Fruit fly (Drosophila melanogaster) whole organism, embryonic: ENCODE data around the gene mEFG1.

Experiments used
- Blimp-1 ChIP-seq: fragments of 200-800 bp; sonication (Bioruptor generic); optimal IDR thresholded peaks from 3 replicates; lab custom pipeline; 2018; ENCODE audit warnings: missing biosample characterization, missing genetic modification characterization, mild to moderate bottlenecking, moderate library complexity, missing genetic modification reagents
- CG10267 ChIP-seq: fragments of 200-800 bp; sonication (Bioruptor generic); optimal IDR thresholded peaks from 2 replicates; lab custom pipeline; 2018; ENCODE audit warnings: missing biosample characterization, mild to moderate bottlenecking, missing genetic modification characterization, moderate library complexity
- CG10321 ChIP-seq: fragments of 200-800 bp; sonication (Bioruptor generic); IDR thresholded peaks from 2 replicates; pipeline ENCODE4 v1.3.6; 2022; ENCODE audit warnings: missing biosample characterization, missing genetic modification characterization
- CG11456 ChIP-seq: fragments of 200-800 bp; sonication (Bioruptor generic); IDR thresholded peaks from 3 replicates; pipeline ENCODE4 v1.3.6; 2022; ENCODE audit warnings: missing biosample characterization, missing genetic modification characterization
- CG11504 ChIP-seq: fragments of 200-800 bp; sonication (Bioruptor generic); optimal IDR thresholded peaks from 3 replicates; lab custom pipeline; 2019; ENCODE audit warnings: missing biosample characterization, mild to moderate bottlenecking, missing genetic modification characterization, moderate library complexity
- CG12391 ChIP-seq: fragments of 200-800 bp; sonication (Bioruptor generic); optimal IDR thresholded peaks from 3 replicates; lab custom pipeline; 2018; ENCODE audit warnings: missing biosample characterization, mild to moderate bottlenecking, missing genetic modification characterization, moderate library complexity
- CG13424 ChIP-seq: fragments of 200-800 bp; sonication (Bioruptor generic); optimal IDR thresholded peaks from 2 replicates; lab custom pipeline; 2019; ENCODE audit warnings: missing biosample characterization, mild to moderate bottlenecking, missing genetic modification characterization, moderate library complexity
- CG13624 ChIP-seq: fragments of 200-800 bp; sonication (Bioruptor generic); optimal IDR thresholded peaks from 2 replicates; lab custom pipeline; 2016; ENCODE audit warnings: missing biosample characterization, missing genetic modification characterization
- CG16813 ChIP-seq: fragments of 200-800 bp; sonication (Bioruptor generic); IDR thresholded peaks from 3 replicates; pipeline ENCODE4 v1.3.6; 2022; ENCODE audit warnings: missing biosample characterization, missing genetic modification characterization; ENCODE audit not compliant: partially characterized antibody
- CG2129 ChIP-seq: fragments of 200-800 bp; sonication (Bioruptor generic); IDR thresholded peaks from 2 replicates; pipeline ENCODE4 v1.3.6; 2022; ENCODE audit warnings: missing biosample characterization, missing genetic modification characterization; ENCODE audit not compliant: partially characterized antibody
- CG2712 ChIP-seq: fragments of 200-800 bp; optimal IDR thresholded peaks from 3 replicates; lab custom pipeline; 2019; ENCODE audit warnings: missing biosample characterization, mild to moderate bottlenecking, missing genetic modification characterization, moderate library complexity
- CG6765 ChIP-seq: fragments of 200-800 bp; sonication (Bioruptor generic); optimal IDR thresholded peaks from 3 replicates; lab custom pipeline; 2017; ENCODE audit warnings: missing biosample characterization, mild to moderate bottlenecking, missing genetic modification characterization
- CG9437 ChIP-seq: fragments of 200-800 bp; sonication (Bioruptor generic); optimal IDR thresholded peaks from 2 replicates; lab custom pipeline; 2018; ENCODE audit warnings: missing biosample characterization, mild to moderate bottlenecking, missing genetic modification characterization
- D ChIP-seq, 2 experiments: fragments of 200-800 bp in 1 of 2; fragments of >200 bp in 1 of 2; sonication (Bioruptor generic) in 1 of 2; optimal IDR thresholded peaks; 2 replicates in 1 of 2; 3 replicates in 1 of 2; lab custom pipeline; 2017; ENCODE audit warnings: mild to moderate bottlenecking in 1 of 2, missing biosample characterization in 1 of 2, missing genetic modification characterization in 1 of 2, missing genetic modification reagents in 1 of 2
- Doc3 ChIP-seq: fragments of 200-800 bp; sonication (Bioruptor generic); IDR thresholded peaks from 3 replicates; pipeline ENCODE4 v1.3.6; 2022; ENCODE audit warnings: missing biosample characterization, missing genetic modification characterization; ENCODE audit not compliant: partially characterized antibody
- Ets65A ChIP-seq: fragments of 200-800 bp; sonication (Bioruptor generic); peaks from one replicate; lab custom pipeline; 2016; ENCODE audit warnings: missing biosample characterization, missing genetic modification characterization
- Gsc ChIP-seq: fragments of 200-800 bp; sonication (Bioruptor generic); IDR thresholded peaks from 2 replicates; pipeline ENCODE4 v1.3.6; 2022; ENCODE audit warnings: missing biosample characterization, missing genetic modification characterization
- HHEX ChIP-seq: fragments of 200-800 bp; sonication (Bioruptor generic); optimal IDR thresholded peaks from 3 replicates; lab custom pipeline; 2017; ENCODE audit warnings: missing biosample characterization, mild to moderate bottlenecking, missing genetic modification characterization, missing genetic modification reagents
- HmgZ ChIP-seq: fragments of 200-800 bp; sonication (Bioruptor generic); optimal IDR thresholded peaks from 2 replicates; lab custom pipeline; 2018; ENCODE audit warnings: missing biosample characterization, mild to moderate bottlenecking, missing genetic modification characterization
- Hr78 ChIP-seq, 2 experiments: fragments of 200-800 bp in 1 of 2; fragments of >200 bp in 1 of 2; sonication (Bioruptor generic) in 1 of 2; optimal IDR thresholded peaks; 2 replicates each; lab custom pipeline; 2017 to 2019; ENCODE audit warnings: missing biosample characterization in 2 of 2, missing genetic modification characterization in 2 of 2, mild to moderate bottlenecking in 1 of 2, moderate library complexity in 1 of 2
- MBD-R2 ChIP-seq: fragments of 200-800 bp; sonication (Bioruptor generic); IDR thresholded peaks from 2 replicates; pipeline ENCODE4 v1.3.6; 2022; ENCODE audit warnings: missing biosample characterization, missing genetic modification characterization
- NC2α ChIP-seq: fragments of 200-800 bp; sonication (Bioruptor generic); optimal IDR thresholded peaks from 2 replicates; lab custom pipeline; 2016; ENCODE audit warnings: missing biosample characterization, missing genetic modification characterization
- Nf-YB ChIP-seq: fragments of 200-800 bp; sonication (Bioruptor generic); optimal IDR thresholded peaks from 3 replicates; lab custom pipeline; 2019; ENCODE audit warnings: missing biosample characterization, mild to moderate bottlenecking, missing genetic modification characterization, moderate library complexity
- NfI ChIP-seq: fragments of 200-800 bp; sonication (Bioruptor generic); optimal IDR thresholded peaks from 3 replicates; lab custom pipeline; 2018; ENCODE audit warnings: missing biosample characterization, mild to moderate bottlenecking, missing genetic modification characterization, moderate library complexity
- Sin3A ChIP-seq: fragments of >200 bp; optimal IDR thresholded peaks from 2 replicates; lab custom pipeline; 2018
- Trl ChIP-seq, 3 experiments: fragments of >200 bp in 2 of 3; fragments of 200-800 bp in 1 of 3; sonication (Bioruptor generic) in 1 of 3; optimal IDR thresholded peaks; 2 replicates in 1 of 3; 3 replicates in 2 of 3; lab custom pipeline; 2016 to 2017; ENCODE audit warnings: missing biosample characterization in 1 of 3, missing genetic modification characterization in 1 of 3
- ase ChIP-seq: fragments of 200-800 bp; sonication (Bioruptor generic); IDR thresholded peaks from 3 replicates; pipeline ENCODE4 v1.3.6; 2022; ENCODE audit warnings: missing biosample characterization, missing genetic modification characterization
- ato ChIP-seq: fragments of 200-800 bp; sonication (Bioruptor generic); IDR thresholded peaks from 2 replicates; pipeline ENCODE4 v1.3.6; 2022; ENCODE audit warnings: missing biosample characterization, missing genetic modification characterization; ENCODE audit not compliant: partially characterized antibody
- ci ChIP-seq: fragments of 200-800 bp; sonication (Bioruptor generic); IDR thresholded peaks from 3 replicates; pipeline ENCODE4 v1.3.6; 2022; ENCODE audit warnings: missing biosample characterization, missing genetic modification characterization
- crp ChIP-seq, 2 experiments: fragments of 200-800 bp; sonication (Bioruptor generic); optimal IDR thresholded peaks; 2 replicates in 1 of 2; 3 replicates in 1 of 2; lab custom pipeline; 2017; ENCODE audit warnings: missing biosample characterization in 2 of 2, missing genetic modification characterization in 2 of 2, mild to moderate bottlenecking in 1 of 2, moderate library complexity in 1 of 2
- disco-r ChIP-seq: fragments of 200-800 bp; sonication (Bioruptor generic); optimal IDR thresholded peaks from 2 replicates; lab custom pipeline; 2016; ENCODE audit warnings: missing biosample characterization, missing genetic modification characterization
- dm ChIP-seq: fragments of 200-800 bp; sonication (Bioruptor generic); optimal IDR thresholded peaks from 3 replicates; lab custom pipeline; 2016; ENCODE audit warnings: missing biosample characterization, missing genetic modification characterization
- fd64A ChIP-seq: fragments of 200-800 bp; sonication (Bioruptor generic); optimal IDR thresholded peaks from 3 replicates; lab custom pipeline; 2018; ENCODE audit warnings: missing biosample characterization, mild to moderate bottlenecking, missing genetic modification characterization
- fd96Cb ChIP-seq: fragments of 200-800 bp; sonication (Bioruptor generic); optimal IDR thresholded peaks from 2 replicates; lab custom pipeline; 2018; ENCODE audit warnings: missing biosample characterization, mild to moderate bottlenecking, missing genetic modification characterization, moderate library complexity
- fru ChIP-seq: fragments of >200 bp; optimal IDR thresholded peaks from 2 replicates; lab custom pipeline; 2017
- her ChIP-seq: fragments of 200-800 bp; sonication (Bioruptor generic); optimal IDR thresholded peaks from 2 replicates; lab custom pipeline; 2016; ENCODE audit warnings: missing biosample characterization, missing genetic modification characterization
- odd ChIP-seq: fragments of 200-800 bp; sonication (Bioruptor generic); optimal IDR thresholded peaks from 2 replicates; lab custom pipeline; 2017; ENCODE audit warnings: missing biosample characterization, mild to moderate bottlenecking, missing genetic modification characterization
- pfk ChIP-seq: fragments of 200-800 bp; sonication (Bioruptor generic); optimal IDR thresholded peaks from 2 replicates; lab custom pipeline; 2018; ENCODE audit warnings: missing biosample characterization, mild to moderate bottlenecking, missing genetic modification characterization, moderate library complexity
- slou ChIP-seq: fragments of 200-800 bp; sonication (Bioruptor generic); optimal IDR thresholded peaks from 3 replicates; lab custom pipeline; 2016; ENCODE audit warnings: missing biosample characterization, missing genetic modification characterization
- stwl ChIP-seq: fragments of 200-800 bp; sonication (Bioruptor generic); optimal IDR thresholded peaks from 3 replicates; lab custom pipeline; 2018; ENCODE audit warnings: missing biosample characterization, mild to moderate bottlenecking, missing genetic modification characterization, moderate library complexity
- twi ChIP-seq: fragments of 200-800 bp; optimal IDR thresholded peaks from 2 replicates; lab custom pipeline; 2019; ENCODE audit warnings: missing biosample characterization, mild to moderate bottlenecking, missing genetic modification characterization, moderate library complexity
- usp ChIP-seq: fragments of >200 bp; optimal IDR thresholded peaks from 2 replicates; lab custom pipeline; 2017; ENCODE audit warnings: missing biosample characterization, missing genetic modification characterization
- wek ChIP-seq: fragments of 200-800 bp; sonication (Bioruptor generic); optimal IDR thresholded peaks from 3 replicates; lab custom pipeline; 2018; ENCODE audit warnings: missing biosample characterization, mild to moderate bottlenecking, missing genetic modification characterization, moderate library complexity
- zen ChIP-seq: fragments of 200-800 bp; sonication (Bioruptor generic); optimal IDR thresholded peaks from 3 replicates; lab custom pipeline; 2018; ENCODE audit warnings: missing biosample characterization, mild to moderate bottlenecking, missing genetic modification characterization, moderate library complexity

The mEFG1 gene

dm6 chr2L:7222829-7223272 is at the start of gene mEFG1 (continued):
- TF ChIP-seq HmgZ (tag; lab: Kevin White, UChicago) (no peak), CG10267 (tag; lab: Kevin White, UChicago) (peak; percentile 49), CG11456 (GFP tag; lab: Robert Waterston, UW) (no peak), CG10321 (GFP tag; lab: Robert Waterston, UW) (no peak), NC2α (GFP tag; lab: Kevin White, UChicago) (no peak), usp (GFP tag; lab: Kevin White, UChicago) (no peak), CG13424 (tag; lab: Kevin White, UChicago) (no peak), CG13624 (GFP tag; lab: Kevin White, UChicago) (no peak), pfk (GFP tag; lab: Kevin White, UChicago) (no peak), Trl (optimal IDR thresholded peaks at IDR 0.05; lab: Kevin White, UChicago) (no peak), Trl (GFP tag; optimal IDR thresholded peaks at IDR 0.05; lab: Kevin White, UChicago) (no peak), disco-r (GFP tag; lab: Kevin White, UChicago) (no peak), ato (GFP tag; lab: Robert Waterston, UW) (peak; percentile 79; the same call in 1 of the 2 replicates), NfI (GFP tag; lab: Kevin White, UChicago) (no peak), Ets65A (GFP tag; lab: Kevin White, UChicago) (no peak), fd96Cb (tag; lab: Kevin White, UChicago) (no peak), slou (GFP tag; lab: Kevin White, UChicago) (no peak), Gsc (GFP tag; lab: Robert Waterston, UW) (no peak), CG6765 (no peak), Nf-YB (GFP tag; lab: Kevin White, UChicago) (no peak), stwl (tag; lab: Kevin White, UChicago) (peak; percentile 85), D (optimal IDR thresholded peaks at IDR 0.05; lab: Kevin White, UChicago) (no peak), D (GFP tag; optimal IDR thresholded peaks at IDR 0.05; lab: Kevin White, UChicago) (no peak), CG16813 (GFP tag; lab: Robert Waterston, UW) (peak; percentile 70), CG11504 (tag; lab: Kevin White, UChicago) (peak; percentile 53), dm (peak; percentile 78), twi (tag; lab: Kevin White, UChicago) (no peak), fd64A (no peak), CG12391 (tag; lab: Kevin White, UChicago) (peak; percentile 40), odd (GFP tag; lab: Kevin White, UChicago) (no peak), Blimp-1 (no peak), CG2129 (peak; percentile 43; the same call in 1 of the 2 replicates), Doc3 (peak; percentile 64), CG9437 (GFP tag; lab: Kevin White, UChicago) (no peak), wek (GFP tag; lab: Kevin White, UChicago) (no peak), Sin3A (peak; percentile 12), ase (GFP tag; lab: Robert Waterston, UW) (no peak), HHEX (GFP tag; lab: Kevin White, UChicago) (no peak), ci (no peak), MBD-R2 (peak; percentile 29; the same call in 1 of the 2 replicates), crp (GFP tag; optimal IDR thresholded peaks at IDR 0.05; lab: Kevin White, UChicago) (no peak), zen (tag; lab: Kevin White, UChicago) (peak; percentile 16), her (GFP tag; lab: Kevin White, UChicago) (no peak), Hr78 (GFP tag; optimal IDR thresholded peaks at IDR 0.05; lab: Kevin White, UChicago) (no peak), CG2712 (tag; lab: Kevin White, UChicago) (peak; percentile 39), fru (lab: Kevin White, UChicago) (no peak)
